Fruit fly (Drosophila melanogaster): ENCODE data around the gene CG13731.

DNA sequence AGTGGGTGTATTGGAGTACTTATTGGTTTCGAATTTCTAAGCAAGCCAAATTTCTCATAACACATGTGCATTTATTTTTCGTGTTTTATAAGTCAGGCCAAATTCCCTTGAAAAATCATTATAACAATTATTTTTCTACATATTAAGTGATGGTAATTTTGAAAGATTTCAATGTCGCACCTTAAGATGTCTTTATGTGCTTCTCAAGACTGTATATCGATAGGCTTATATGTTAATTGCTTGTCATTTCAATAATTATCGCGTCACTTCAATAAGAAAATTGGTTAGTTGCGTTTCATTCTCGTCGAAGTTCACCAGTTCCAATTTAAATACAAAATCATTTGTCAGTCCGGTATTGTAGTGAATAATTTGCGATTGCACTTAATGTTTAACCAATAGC is 37.2 kb downstream of the CG13731 start, which contains the start of gene CG7692:
- no peak for TF ChIP-seq her (GFP tag; optimal IDR thresholded peaks at IDR 0.05)
- no peak for TF ChIP-seq pan (optimal IDR thresholded peaks at IDR 0.05)
- TF ChIP-seq pan (GFP tag; optimal IDR thresholded peaks at IDR 0.05 in 1 of 2, IDR thresholded peaks at IDR 0.05 in 1 of 2): no peak
- TF ChIP-seq Ssrp (tag; optimal IDR thresholded peaks at IDR 0.05): no peak
- TF ChIP-seq dm (GFP tag; optimal IDR thresholded peaks at IDR 0.05): no peak
- TF ChIP-seq sima (GFP tag; optimal IDR thresholded peaks at IDR 0.05): no peak
- no peak for TF ChIP-seq jigr1 (GFP tag; IDR thresholded peaks at IDR 0.05)
- no peak for TF ChIP-seq CG17829 (tag; optimal IDR thresholded peaks at IDR 0.05)
- no peak for TF ChIP-seq CoRest (tag; optimal IDR thresholded peaks at IDR 0.05)
